Worm (Caenorhabditis elegans): Measurements from ENCODE around the gene cutl-1.

- no peak for TF ChIP-seq nhr-27 (tag; optimal IDR thresholded peaks at IDR 0.05)
- no peak for TF ChIP-seq aptf-3 (GFP tag; IDR thresholded peaks at IDR 0.05)
- TF ChIP-seq Y53G8AR.9 (GFP tag; conservative IDR thresholded peaks at IDR 0.05): no peak
- no peak for TF ChIP-seq somi-1 (GFP tag; optimal IDR thresholded peaks at IDR 0.05)
- no peak for TF ChIP-seq ceh-91 (GFP tag; IDR thresholded peaks at IDR 0.05)
- no peak for TF ChIP-seq hlh-12 (tag; optimal IDR thresholded peaks at IDR 0.05)
- TF ChIP-seq chd-7 (tag; optimal IDR thresholded peaks at IDR 0.05): no peak
Measured at ce11 chrV:13356210-13356609, 49.7 kb downstream of the cutl-1 start.
